Worm (Caenorhabditis elegans) whole organism, mixed stage, embryonic: ENCODE measurements around the gene pals-27.

Source experiments
- M03D4.4 ChIP-seq: sonication (generic microtip); optimal IDR thresholded peaks from 2 replicates; lab custom pipeline; 2017; ENCODE audit warnings: mild to moderate bottlenecking, missing genetic modification characterization, missing compliant biosample characterization
- bed-3 ChIP-seq: fragments of 200-800 bp; sonication (Bioruptor generic); optimal IDR thresholded peaks from 3 replicates; lab custom pipeline; 2018; ENCODE audit warnings: mild to moderate bottlenecking, missing genetic modification characterization, moderate library complexity, missing compliant biosample characterization
- blmp-1 ChIP-seq: fragments of 150-350 bp; optimal IDR thresholded peaks from 2 replicates; lab custom pipeline; 2014; ENCODE audit warnings: missing biosample characterization, missing genetic modification characterization
- ceh-39 ChIP-seq: fragments of 150-350 bp; optimal IDR thresholded peaks from 2 replicates; lab custom pipeline; 2014; ENCODE audit warnings: missing biosample characterization, missing genetic modification characterization
- ceh-43 ChIP-seq: fragments of 200-800 bp; sonication (Bioruptor generic); optimal IDR thresholded peaks from 2 replicates; lab custom pipeline; 2018; ENCODE audit warnings: mild to moderate bottlenecking, missing genetic modification characterization, moderate library complexity, missing compliant biosample characterization
- ceh-83 ChIP-seq: fragments of 200-800 bp; sonication (Bioruptor generic); optimal IDR thresholded peaks from 2 replicates; lab custom pipeline; 2018; ENCODE audit warnings: mild to moderate bottlenecking, missing genetic modification characterization, missing compliant biosample characterization
- ces-1 ChIP-seq: fragments of 150-350 bp; optimal IDR thresholded peaks from 2 replicates; lab custom pipeline; 2014; ENCODE audit warnings: missing biosample characterization, missing genetic modification reagents, missing genetic modification characterization
- cnd-1 ChIP-seq: fragments of 200-800 bp; sonication (Bioruptor generic); optimal IDR thresholded peaks from 2 replicates; lab custom pipeline; 2018; ENCODE audit warnings: mild to moderate bottlenecking, missing genetic modification characterization, missing compliant biosample characterization
- drap-1 ChIP-seq: fragments of 200-800 bp; sonication (Bioruptor generic); optimal IDR thresholded peaks from 3 replicates; lab custom pipeline; 2018; ENCODE audit warnings: mild to moderate bottlenecking, missing genetic modification characterization, missing compliant biosample characterization
- elt-1 ChIP-seq: sonication (generic microtip); optimal IDR thresholded peaks from 2 replicates; lab custom pipeline; 2017; ENCODE audit warnings: missing genetic modification characterization, mild to moderate bottlenecking, missing compliant biosample characterization, antibody characterized with exemption, moderate library complexity, borderline replicate concordance; ENCODE audit not compliant: insufficient read depth
- elt-3 ChIP-seq: fragments of 150-350 bp; optimal IDR thresholded peaks from 2 replicates; lab custom pipeline; 2014; ENCODE audit warnings: missing biosample characterization, missing genetic modification characterization
- flh-1 ChIP-seq: fragments of 200-800 bp; sonication (Bioruptor generic); optimal IDR thresholded peaks from 2 replicates; lab custom pipeline; 2018; ENCODE audit warnings: mild to moderate bottlenecking, missing genetic modification characterization, moderate library complexity, missing compliant biosample characterization
- ham-2 ChIP-seq: fragments of 200-800 bp; sonication (Bioruptor generic); optimal IDR thresholded peaks from 2 replicates; lab custom pipeline; 2018; ENCODE audit warnings: mild to moderate bottlenecking, missing genetic modification characterization, missing compliant biosample characterization
- hlh-1 ChIP-seq: fragments of 150-350 bp; optimal IDR thresholded peaks from 2 replicates; lab custom pipeline; 2014; ENCODE audit warnings: missing biosample characterization, missing genetic modification reagents, missing genetic modification characterization
- lin-13 ChIP-seq: fragments of 150-350 bp; optimal IDR thresholded peaks from 2 replicates; lab custom pipeline; 2014; ENCODE audit warnings: missing biosample characterization, missing genetic modification characterization
- lsy-2 ChIP-seq: fragments of 150-350 bp; optimal IDR thresholded peaks from 2 replicates; lab custom pipeline; 2014; ENCODE audit warnings: missing biosample characterization, missing genetic modification characterization
- mab-5 ChIP-seq: fragments of 150-350 bp; optimal IDR thresholded peaks from 2 replicates; lab custom pipeline; 2014; ENCODE audit warnings: missing biosample characterization, missing genetic modification characterization
- mep-1 ChIP-seq: fragments of 150-350 bp; optimal IDR thresholded peaks from 2 replicates; lab custom pipeline; 2017; ENCODE audit warnings: missing biosample characterization, missing genetic modification reagents, missing genetic modification characterization, inconsistent platforms
- mls-2 ChIP-seq: sonication (generic microtip); optimal IDR thresholded peaks from 2 replicates; lab custom pipeline; 2016; ENCODE audit warnings: mild to moderate bottlenecking, missing genetic modification characterization, moderate library complexity, missing compliant biosample characterization
- nhr-12 ChIP-seq: fragments of 150-350 bp; optimal IDR thresholded peaks from 2 replicates; lab custom pipeline; 2014; ENCODE audit warnings: missing biosample characterization, missing genetic modification characterization
- nhr-237 ChIP-seq: fragments of 150-350 bp; optimal IDR thresholded peaks from 2 replicates; lab custom pipeline; 2014; ENCODE audit warnings: missing biosample characterization, missing genetic modification characterization
- nhr-28 ChIP-seq: fragments of 150-350 bp; optimal IDR thresholded peaks from 2 replicates; lab custom pipeline; 2014; ENCODE audit warnings: missing biosample characterization, missing genetic modification characterization
- nhr-76 ChIP-seq: sonication (generic microtip); optimal IDR thresholded peaks from 2 replicates; lab custom pipeline; 2017; ENCODE audit warnings: missing biosample characterization, missing genetic modification characterization
- pha-4 ChIP-seq: fragments of 150-350 bp; optimal IDR thresholded peaks from 2 replicates; lab custom pipeline; 2018; ENCODE audit warnings: missing biosample characterization, missing genetic modification reagents, missing genetic modification characterization
- sem-2 ChIP-seq: fragments of 200-800 bp; sonication (Bioruptor generic); optimal IDR thresholded peaks from 2 replicates; lab custom pipeline; 2018; ENCODE audit warnings: mild to moderate bottlenecking, missing genetic modification characterization, missing compliant biosample characterization
- snpc-4 ChIP-seq: fragments of 150-350 bp; optimal IDR thresholded peaks from 2 replicates; lab custom pipeline; 2014; ENCODE audit warnings: missing biosample characterization, missing genetic modification characterization
- sptf-1 ChIP-seq: sonication (generic microtip); optimal IDR thresholded peaks from 2 replicates; lab custom pipeline; 2017; ENCODE audit warnings: mild to moderate bottlenecking, missing genetic modification characterization, moderate library complexity, missing compliant biosample characterization
- tbx-8 ChIP-seq: fragments of 200-800 bp; sonication (Bioruptor generic); optimal IDR thresholded peaks from 2 replicates; lab custom pipeline; 2018; ENCODE audit warnings: mild to moderate bottlenecking, missing genetic modification characterization, moderate library complexity, missing compliant biosample characterization
- unc-120 ChIP-seq: sonication (generic microtip); optimal IDR thresholded peaks from 2 replicates; lab custom pipeline; 2017; ENCODE audit warnings: missing genetic modification characterization, missing compliant biosample characterization; ENCODE audit not compliant: poor library complexity, severe bottlenecking
- unc-39 ChIP-seq: fragments of 150-350 bp; optimal IDR thresholded peaks from 2 replicates; lab custom pipeline; 2014; ENCODE audit warnings: missing biosample characterization, missing genetic modification characterization
- unc-62 ChIP-seq: fragments of 150-350 bp; optimal IDR thresholded peaks from 2 replicates; lab custom pipeline; 2014; ENCODE audit warnings: missing biosample characterization, missing genetic modification reagents, missing genetic modification characterization
- zip-8 ChIP-seq: fragments of 150-350 bp; optimal IDR thresholded peaks from 2 replicates; lab custom pipeline; 2014; ENCODE audit warnings: missing biosample characterization, missing genetic modification characterization
- ztf-11 ChIP-seq: fragments of 150-350 bp; optimal IDR thresholded peaks from 2 replicates; lab custom pipeline; 2014; ENCODE audit warnings: missing biosample characterization, missing genetic modification characterization

Gene pals-27

ce11 chrIII:4345034-4345433, 36.4 kb upstream of the pals-27 start, which contains the start of gene hse-5:
Gene hse-5 (plus strand): TSS chrIII:4345334.
- no peak for TF ChIP-seq ham-2 (GFP tag; lab: Kevin White, UChicago)
- TF ChIP-seq nhr-237 (tag; lab: Kevin White, UChicago): no peak
- TF ChIP-seq mep-1 (tag; lab: Kevin White, UChicago): no peak
- TF ChIP-seq mab-5: no peak
- TF ChIP-seq snpc-4: no peak
- no peak for TF ChIP-seq sem-2 (GFP tag; lab: Kevin White, UChicago)
- TF ChIP-seq elt-3 (tag; lab: Kevin White, UChicago): no peak
- TF ChIP-seq blmp-1 (tag; lab: Kevin White, UChicago): no peak
- TF ChIP-seq ces-1 (GFP tag; lab: Kevin White, UChicago): no peak

- TF ChIP-seq sem-2 (GFP tag; lab: Kevin White, UChicago) (no peak), hlh-1 (tag; lab: Kevin White, UChicago) (no peak), blmp-1 (tag; lab: Kevin White, UChicago) (no peak), lin-13 (tag; lab: Kevin White, UChicago) (no peak), elt-1 (tag; lab: Kevin White, UChicago) (no peak), lsy-2 (tag; lab: Kevin White, UChicago) (no peak), M03D4.4 (tag; lab: Kevin White, UChicago) (no peak), cnd-1 (no peak), pha-4 (no peak), snpc-4 (no peak), ceh-43 (GFP tag; lab: Kevin White, UChicago) (no peak), bed-3 (GFP tag; lab: Kevin White, UChicago) (no peak), sptf-1 (tag; lab: Kevin White, UChicago) (no peak), nhr-12 (tag; lab: Kevin White, UChicago) (no peak)
Observed at ce11 chrIII:4349799-4350198, 31.6 kb upstream of the pals-27 start, which contains the start of gene B0285.6. Gene B0285.6 (plus strand): TSS chrIII:4350099.

ce11 chrIII:4356384-4356783, 25.1 kb upstream of the pals-27 start, which contains the start of gene mnp-1:
Gene mnp-1 (plus strand): TSS chrIII:4356594.
- TF ChIP-seq nhr-28 (tag; lab: Kevin White, UChicago): no peak
- peak; percentile 61 for TF ChIP-seq zip-8
- no peak for TF ChIP-seq drap-1 (GFP tag; lab: Kevin White, UChicago)
- TF ChIP-seq unc-62 (GFP tag; lab: Kevin White, UChicago): no peak
- TF ChIP-seq ham-2 (GFP tag; lab: Kevin White, UChicago): no peak
- peak; percentile 38 for TF ChIP-seq hlh-1 (tag; lab: Kevin White, UChicago)
- TF ChIP-seq mep-1 (tag; lab: Kevin White, UChicago): no peak
- no peak for TF ChIP-seq cnd-1
- no peak for TF ChIP-seq flh-1 (GFP tag; lab: Kevin White, UChicago)
- no peak for TF ChIP-seq lin-13 (tag; lab: Kevin White, UChicago)
- peak; percentile 32 for TF ChIP-seq unc-39 (tag; lab: Kevin White, UChicago)
- no peak for TF ChIP-seq sem-2 (GFP tag; lab: Kevin White, UChicago)
- TF ChIP-seq ceh-39 (tag; lab: Kevin White, UChicago): no peak
- no peak for TF ChIP-seq tbx-8 (GFP tag; lab: Kevin White, UChicago)
- TF ChIP-seq elt-3 (tag; lab: Kevin White, UChicago): no peak
- TF ChIP-seq ceh-43 (GFP tag; lab: Kevin White, UChicago): no peak

ce11 chrIII:4357438-4357837, 24.0 kb upstream of the pals-27 start:
- TF ChIP-seq sem-2 (GFP tag; lab: Kevin White, UChicago) (no peak), mab-5 (no peak), nhr-12 (tag; lab: Kevin White, UChicago) (no peak), unc-120 (tag; lab: Kevin White, UChicago) (no peak), unc-62 (GFP tag; lab: Kevin White, UChicago) (peak; percentile 33), ztf-11 (tag; lab: Kevin White, UChicago) (no peak), ham-2 (GFP tag; lab: Kevin White, UChicago) (no peak)
- TF ChIP-seq, all 35 proteins: peak for 1

- TF ChIP-seq nhr-76 (tag; lab: Kevin White, UChicago): no peak
- TF ChIP-seq ceh-83: no peak
- no peak for TF ChIP-seq M03D4.4 (tag; lab: Kevin White, UChicago)
- no peak for TF ChIP-seq blmp-1 (tag; lab: Kevin White, UChicago)
- TF ChIP-seq cnd-1: no peak
- no peak for TF ChIP-seq ztf-11 (tag; lab: Kevin White, UChicago)
- TF ChIP-seq flh-1 (GFP tag; lab: Kevin White, UChicago): no peak
- no peak for TF ChIP-seq nhr-237 (tag; lab: Kevin White, UChicago)
- TF ChIP-seq unc-120 (tag; lab: Kevin White, UChicago): peak; percentile 31
- no peak for TF ChIP-seq bed-3 (GFP tag; lab: Kevin White, UChicago)
- TF ChIP-seq mls-2 (tag; lab: Kevin White, UChicago): no peak
- TF ChIP-seq pha-4: no peak
- no peak for TF ChIP-seq sem-2 (GFP tag; lab: Kevin White, UChicago)
- TF ChIP-seq tbx-8 (GFP tag; lab: Kevin White, UChicago): no peak
- peak; percentile 96 for TF ChIP-seq hlh-1 (tag; lab: Kevin White, UChicago)
- TF ChIP-seq ceh-43 (GFP tag; lab: Kevin White, UChicago): no peak
- no peak for TF ChIP-seq drap-1 (GFP tag; lab: Kevin White, UChicago)
- peak; percentile 89 for TF ChIP-seq mab-5
- peak; percentile 98 for TF ChIP-seq unc-62 (GFP tag; lab: Kevin White, UChicago)
Observed at ce11 chrIII:4358345-4358744, 23.1 kb upstream of the pals-27 start.
